Fruit fly (Drosophila melanogaster): ENCODE measurements around the gene CG14957.

The CG14957 gene

DNA sequence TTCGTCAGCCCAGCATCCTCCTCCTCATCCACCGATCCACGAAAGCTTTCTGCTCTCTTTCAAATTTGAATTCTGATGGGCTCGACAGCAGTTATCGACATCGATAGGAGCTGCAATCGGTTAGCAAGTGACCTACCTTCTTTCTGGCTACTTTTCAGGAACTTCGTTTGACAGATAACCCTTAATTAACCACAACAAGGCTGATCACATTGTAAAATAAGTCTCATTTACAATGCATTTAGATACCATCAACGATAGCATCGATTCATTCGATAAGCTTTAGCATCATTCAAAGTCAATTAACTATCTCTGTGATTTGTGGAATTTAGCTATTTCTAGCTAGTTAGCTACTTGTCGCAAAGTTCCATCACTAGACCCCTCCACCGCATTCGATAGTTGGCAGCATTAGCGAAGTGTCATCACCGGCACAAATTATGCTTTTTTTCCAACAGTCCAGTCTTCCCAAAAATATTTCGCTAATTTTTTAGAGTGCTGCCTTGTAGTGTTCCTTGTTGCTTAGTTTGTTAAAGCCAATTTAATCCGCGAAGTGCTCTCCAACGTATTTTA lies 8.8 kb upstream of the CG14957 start, which contains the start of the genes MnM and Girdin (continued):
- TF ChIP-seq CG33557 (GFP tag; optimal IDR thresholded peaks at IDR 0.05) (peak; percentile 40), CG17361 (GFP tag; IDR thresholded peaks at IDR 0.05) (no peak; the same call in none of the 3 replicates), CG13624 (GFP tag; optimal IDR thresholded peaks at IDR 0.05) (peak; percentile 80), CG12155 (GFP tag; optimal IDR thresholded peaks at IDR 0.05) (peak; percentile 71), HmgD (GFP tag; optimal IDR thresholded peaks at IDR 0.05) (peak; percentile 95), fu2 (GFP tag; optimal IDR thresholded peaks at IDR 0.05) (peak; percentile 82), shn (GFP tag; optimal IDR thresholded peaks at IDR 0.05) (peak; percentile 87), CG1024 (GFP tag; IDR thresholded peaks at IDR 0.05) (no peak), CG11695 (GFP tag; IDR thresholded peaks at IDR 0.05) (no peak), ERR (GFP tag; optimal IDR thresholded peaks at IDR 0.05) (peak; percentile 55), Sry-β (GFP tag; optimal IDR thresholded peaks at IDR 0.05) (peak; percentile 92), Dref (GFP tag; IDR thresholded peaks at IDR 0.05) (peak; percentile 68), Lpt (GFP tag; optimal IDR thresholded peaks at IDR 0.05) (no peak), CG9932 (GFP tag; IDR thresholded peaks at IDR 0.05) (peak; percentile 88), CG9876 (GFP tag; optimal IDR thresholded peaks at IDR 0.05) (peak; percentile 60), CG16779 (GFP tag; IDR thresholded peaks at IDR 0.05) (no peak), CG18476 (GFP tag; optimal IDR thresholded peaks at IDR 0.05) (no peak), CG10431 (GFP tag; optimal IDR thresholded peaks at IDR 0.05) (no peak), CG2116 (GFP tag; optimal IDR thresholded peaks at IDR 0.05) (peak; percentile 85), toy (GFP tag; IDR thresholded peaks at IDR 0.05) (no peak), dm (GFP tag; optimal IDR thresholded peaks at IDR 0.05) (peak; percentile 77), CG7963 (GFP tag; IDR thresholded peaks at IDR 0.05; ENCODE audit: partially characterized antibody) (0 out of 3 replicates have a peak, but pooled peaks have one; percentile 43), MBD-R2 (GFP tag; IDR thresholded peaks at IDR 0.05) (peak; percentile 63; the same call in 1 of the 2 replicates), gcm2 (GFP tag; optimal IDR thresholded peaks at IDR 0.05) (no peak), psq (GFP tag; optimal IDR thresholded peaks at IDR 0.05) (no peak), pros (GFP tag; optimal IDR thresholded peaks at IDR 0.05) (no peak), ash1 (GFP tag; optimal IDR thresholded peaks at IDR 0.05) (no peak), hth (optimal IDR thresholded peaks at IDR 0.05) (no peak), otp (GFP tag; IDR thresholded peaks at IDR 0.05) (no peak), zfh2 (GFP tag; optimal IDR thresholded peaks at IDR 0.05) (peak; percentile 91), CG33213 (GFP tag; optimal IDR thresholded peaks at IDR 0.05) (peak; percentile 64), CG15011 (GFP tag; optimal IDR thresholded peaks at IDR 0.05) (no peak), CG3407 (GFP tag; optimal IDR thresholded peaks at IDR 0.05) (no peak), CG34376 (GFP tag; optimal IDR thresholded peaks at IDR 0.05) (peak; percentile 58), eve (GFP tag; optimal IDR thresholded peaks at IDR 0.05) (no peak), lmd (GFP tag; IDR thresholded peaks at IDR 0.05) (peak; percentile 56), CG12071 (GFP tag; optimal IDR thresholded peaks at IDR 0.05) (no peak), ssp (GFP tag; IDR thresholded peaks at IDR 0.05) (peak; percentile 66), CG9437 (GFP tag; optimal IDR thresholded peaks at IDR 0.05) (no peak), Ets97D (GFP tag; optimal IDR thresholded peaks at IDR 0.05) (peak; percentile 79), kay (GFP tag; optimal IDR thresholded peaks at IDR 0.05) (peak; percentile 44), CG7928 (GFP tag; optimal IDR thresholded peaks at IDR 0.05) (peak; percentile 25), Bteb2 (GFP tag; optimal IDR thresholded peaks at IDR 0.05) (peak; percentile 69), CG7839 (tag; optimal IDR thresholded peaks at IDR 0.05) (no peak), cato (GFP tag; optimal IDR thresholded peaks at IDR 0.05; ENCODE audit: borderline replicate concordance) (no peak), HLHmδ (GFP tag; optimal IDR thresholded peaks at IDR 0.05) (no peak), CG13775 (GFP tag; optimal IDR thresholded peaks at IDR 0.05) (peak; percentile 71), D19B (GFP tag; optimal IDR thresholded peaks at IDR 0.05) (no peak), CG7357 (GFP tag; IDR thresholded peaks at IDR 0.05) (no peak), fru (optimal IDR thresholded peaks at IDR 0.05) (no peak), chif (GFP tag; optimal IDR thresholded peaks at IDR 0.05) (peak; percentile 37 to 74), CG11398 (GFP tag; optimal IDR thresholded peaks at IDR 0.05) (no peak)

Measured in whole organism, embryonic.